Worm (Caenorhabditis elegans) whole organism, L3 larva: ENCODE data around the gene F47D12.3.
A peak's percentile ranks its signal among the peaks of the same experiment; 100 is the strongest.

ENCODE experiments used
- R02D3.7 ChIP-seq: fragments of 150-350 bp; optimal IDR thresholded peaks from 2 replicates; lab custom pipeline; 2014; ENCODE audit warnings: missing biosample characterization, missing genetic modification characterization
- ZK546.5 ChIP-seq: sonication (generic microtip); optimal IDR thresholded peaks from 2 replicates; lab custom pipeline; 2017; ENCODE audit warnings: missing biosample characterization, missing genetic modification characterization
- aly-2 ChIP-seq: fragments of 150-350 bp; optimal IDR thresholded peaks from 2 replicates; lab custom pipeline; 2014; ENCODE audit warnings: missing biosample characterization, missing genetic modification characterization
- ama-1 ChIP-seq: fragments of 150-350 bp; optimal IDR thresholded peaks from 2 replicates; lab custom pipeline; 2018
- ceh-16 ChIP-seq: sonication (generic microtip); optimal IDR thresholded peaks from 2 replicates; lab custom pipeline; 2017; ENCODE audit warnings: missing biosample characterization, missing genetic modification characterization
- ceh-28 ChIP-seq: fragments of 150-350 bp; optimal IDR thresholded peaks from 2 replicates; lab custom pipeline; 2014; ENCODE audit warnings: missing biosample characterization, missing genetic modification reagents, missing genetic modification characterization
- daf-12 ChIP-seq: fragments of 150-350 bp; optimal IDR thresholded peaks from 2 replicates; lab custom pipeline; 2014; ENCODE audit warnings: missing biosample characterization, missing genetic modification reagents, missing genetic modification characterization
- egl-27 ChIP-seq: sonication (generic microtip); optimal IDR thresholded peaks from 4 replicates; lab custom pipeline; 2017; ENCODE audit warnings: missing biosample characterization, missing genetic modification reagents, missing genetic modification characterization
- egl-5 ChIP-seq: fragments of 150-350 bp; optimal IDR thresholded peaks from 2 replicates; lab custom pipeline; 2017; ENCODE audit warnings: missing biosample characterization, missing genetic modification reagents, missing genetic modification characterization, inconsistent platforms
- elt-1 ChIP-seq: fragments of 150-350 bp; optimal IDR thresholded peaks from 2 replicates; lab custom pipeline; 2014; ENCODE audit warnings: missing biosample characterization, missing genetic modification characterization
- elt-2 ChIP-seq: sonication (generic microtip); optimal IDR thresholded peaks from 2 replicates; lab custom pipeline; 2016; ENCODE audit warnings: missing genetic modification reagents, mild to moderate bottlenecking, missing genetic modification characterization, missing compliant biosample characterization
- fkh-10 ChIP-seq: sonication (generic microtip); optimal IDR thresholded peaks from 2 replicates; lab custom pipeline; 2017; ENCODE audit warnings: missing biosample characterization, missing genetic modification reagents, missing genetic modification characterization
- fkh-2 ChIP-seq: fragments of 150-350 bp; optimal IDR thresholded peaks from 2 replicates; lab custom pipeline; 2014; ENCODE audit warnings: missing biosample characterization, missing genetic modification reagents, missing genetic modification characterization
- jun-1 ChIP-seq: fragments of 150-350 bp; optimal IDR thresholded peaks from 2 replicates; lab custom pipeline; 2014; ENCODE audit warnings: missing biosample characterization, missing genetic modification reagents, missing genetic modification characterization
- lin-15B ChIP-seq: fragments of 150-350 bp; optimal IDR thresholded peaks from 2 replicates; lab custom pipeline; 2014; ENCODE audit warnings: missing biosample characterization, missing genetic modification characterization
- lin-39 ChIP-seq: fragments of 150-350 bp; optimal IDR thresholded peaks from 2 replicates; lab custom pipeline; 2018; ENCODE audit warnings: missing biosample characterization, missing genetic modification reagents, missing genetic modification characterization
- mdl-1 ChIP-seq: fragments of 150-350 bp; optimal IDR thresholded peaks from 2 replicates; lab custom pipeline; 2014; ENCODE audit warnings: missing biosample characterization, missing genetic modification characterization
- mml-1 ChIP-seq: fragments of 150-350 bp; sonication (generic microtip); optimal IDR thresholded peaks from 3 replicates; lab custom pipeline; 2014; ENCODE audit warnings: missing biosample characterization, missing genetic modification characterization
- nhr-12 ChIP-seq: fragments of 150-350 bp; optimal IDR thresholded peaks from 2 replicates; lab custom pipeline; 2014; ENCODE audit warnings: missing biosample characterization, missing genetic modification characterization
- nhr-237 ChIP-seq: fragments of 150-350 bp; optimal IDR thresholded peaks from 2 replicates; lab custom pipeline; 2014; ENCODE audit warnings: missing biosample characterization, missing genetic modification characterization
- nhr-43 ChIP-seq: sonication (generic microtip); optimal IDR thresholded peaks from 2 replicates; lab custom pipeline; 2016; ENCODE audit warnings: mild to moderate bottlenecking, missing genetic modification characterization, missing compliant biosample characterization; ENCODE audit not compliant: poor library complexity, severe bottlenecking
- nhr-67 ChIP-seq: fragments of 150-350 bp; optimal IDR thresholded peaks from 2 replicates; lab custom pipeline; 2014; ENCODE audit warnings: missing biosample characterization, missing genetic modification characterization
- nhr-76 ChIP-seq: fragments of 150-350 bp; sonication (generic microtip); optimal IDR thresholded peaks from 5 replicates; lab custom pipeline; 2014; ENCODE audit warnings: missing biosample characterization, missing genetic modification characterization
- pqm-1 ChIP-seq: fragments of 150-350 bp; optimal IDR thresholded peaks from 2 replicates; lab custom pipeline; 2017; ENCODE audit warnings: missing biosample characterization, missing genetic modification characterization, inconsistent platforms
- skn-1 ChIP-seq: fragments of 150-350 bp; optimal IDR thresholded peaks from 2 replicates; lab custom pipeline; 2014; ENCODE audit warnings: missing biosample characterization, missing genetic modification characterization
- snpc-4 ChIP-seq: fragments of 150-350 bp; optimal IDR thresholded peaks from 2 replicates; lab custom pipeline; 2014; ENCODE audit warnings: missing biosample characterization, missing genetic modification characterization
- tbx-2 ChIP-seq: sonication (generic microtip); optimal IDR thresholded peaks from 2 replicates; lab custom pipeline; 2016; ENCODE audit warnings: mild to moderate bottlenecking, missing genetic modification characterization, missing compliant biosample characterization
- unc-39 ChIP-seq: sonication (generic microtip); optimal IDR thresholded peaks from 4 replicates; lab custom pipeline; 2017; ENCODE audit warnings: missing biosample characterization, missing genetic modification characterization
- unc-62 ChIP-seq: fragments of 150-350 bp; sonication (generic microtip); optimal IDR thresholded peaks from 4 replicates; lab custom pipeline; 2014; ENCODE audit warnings: missing biosample characterization, missing genetic modification reagents, missing genetic modification characterization
- ztf-11 ChIP-seq: fragments of 150-350 bp; optimal IDR thresholded peaks from 2 replicates; lab custom pipeline; 2014; ENCODE audit warnings: missing biosample characterization, missing genetic modification characterization

F47D12.3 gene

ce11 chrIII:6315515-6315914 is 17.3 kb downstream of the F47D12.3 start:
- no peak for TF ChIP-seq pqm-1 (tag; lab: Kevin White, UChicago)
- no peak for TF ChIP-seq mml-1
- no peak for TF ChIP-seq egl-5 (tag; lab: Kevin White, UChicago)
- no peak for TF ChIP-seq ama-1
- TF ChIP-seq unc-39 (tag; lab: Kevin White, UChicago): no peak
- TF ChIP-seq ceh-16 (tag; lab: Kevin White, UChicago): no peak

DNA sequence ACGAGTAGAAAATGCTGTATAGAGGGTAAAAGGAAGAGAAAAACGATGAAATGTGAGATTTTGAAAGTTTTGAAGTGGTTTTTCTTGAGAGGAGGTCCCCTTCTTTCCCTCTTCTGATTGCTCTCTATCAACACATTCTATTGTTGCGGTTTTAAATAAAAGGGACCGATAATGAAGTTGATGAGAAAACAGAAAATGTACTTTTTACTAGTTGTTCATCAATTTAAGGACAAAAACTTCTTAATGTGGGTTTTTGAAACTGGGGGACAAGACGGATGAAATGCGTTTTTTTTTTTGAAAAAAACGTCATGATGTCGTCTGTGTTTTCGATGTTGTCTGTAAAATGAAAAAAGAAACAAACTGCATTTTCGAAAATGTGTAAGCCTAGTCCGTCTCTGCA is 18.5 kb downstream of the F47D12.3 start:
- no peak for TF ChIP-seq fkh-2
- TF ChIP-seq, all 47 proteins: peak for 0

ce11 chrIII:6317345-6317744 is 19.1 kb downstream of the F47D12.3 start:
- TF ChIP-seq ztf-11 (no peak), snpc-4 (tag; lab: Kevin White, UChicago) (no peak), nhr-67 (tag; lab: Kevin White, UChicago) (no peak), ZK546.5 (tag; lab: Kevin White, UChicago) (no peak), nhr-12 (tag; lab: Kevin White, UChicago) (no peak), fkh-10 (GFP tag; lab: Kevin White, UChicago) (peak; percentile 96)

- TF ChIP-seq egl-27 (tag; lab: Kevin White, UChicago) (no peak), R02D3.7 (tag; lab: Kevin White, UChicago) (no peak), nhr-237 (tag; lab: Kevin White, UChicago) (no peak), unc-62 (GFP tag; lab: Kevin White, UChicago) (no peak), daf-12 (tag; lab: Kevin White, UChicago) (no peak), tbx-2 (tag; lab: Kevin White, UChicago) (no peak), unc-39 (tag; lab: Kevin White, UChicago) (no peak), jun-1 (no peak), fkh-10 (GFP tag; lab: Kevin White, UChicago) (no peak), nhr-76 (no peak), aly-2 (tag; lab: Kevin White, UChicago) (no peak), nhr-67 (tag; lab: Kevin White, UChicago) (no peak), fkh-2 (no peak), elt-2 (tag; lab: Kevin White, UChicago) (no peak), mdl-1 (tag; lab: Kevin White, UChicago) (no peak), ceh-16 (tag; lab: Kevin White, UChicago) (no peak), nhr-43 (tag; lab: Kevin White, UChicago) (no peak), ztf-11 (no peak)
Measured at ce11 chrIII:6324139-6324538, 25.9 kb downstream of the F47D12.3 start, which contains the start of gene C56G2.5. TSS of gene C56G2.5 (minus strand) at chrIII:6324239.

- no peak for TF ChIP-seq elt-1 (tag; lab: Kevin White, UChicago)
- TF ChIP-seq egl-27 (tag; lab: Kevin White, UChicago): no peak
- TF ChIP-seq lin-39 (tag; lab: Kevin White, UChicago): no peak
- no peak for TF ChIP-seq skn-1 (tag; lab: Kevin White, UChicago)
- no peak for TF ChIP-seq pqm-1 (tag; lab: Kevin White, UChicago)
- no peak for TF ChIP-seq aly-2 (tag; lab: Kevin White, UChicago)
- TF ChIP-seq ama-1: no peak
- TF ChIP-seq lin-15B (tag; lab: Kevin White, UChicago): no peak
- TF ChIP-seq tbx-2 (tag; lab: Kevin White, UChicago): no peak
Measured at ce11 chrIII:6331211-6331782, 33.0 kb downstream of the F47D12.3 start, which contains the start of gene C56G2.4. TSS of gene C56G2.4 (plus strand) at chrIII:6331732.

ce11 chrIII:6334364-6334763 is 36.1 kb downstream of the F47D12.3 start:
- TF ChIP-seq fkh-10 (GFP tag; lab: Kevin White, UChicago) (peak; percentile 55), ceh-28 (tag; lab: Kevin White, UChicago) (no peak)
